Worm (Caenorhabditis elegans): Measurements from ENCODE around the gene Y56A3A.33.

Y56A3A.33 gene

ce11 chrIII:12003264-12003663 lies 514 bp upstream of the Y56A3A.33 start:
- TF ChIP-seq unc-62 (GFP tag; optimal IDR thresholded peaks at IDR 0.05) = no peak

ce11 chrIII:11999543-11999942 lies 3.2 kb downstream of the Y56A3A.33 start:
- TF ChIP-seq unc-62 (GFP tag; optimal IDR thresholded peaks at IDR 0.05) = no peak

- no peak for TF ChIP-seq unc-62 (GFP tag; optimal IDR thresholded peaks at IDR 0.05)
Measured at ce11 chrIII:11995783-11996182, 7.0 kb downstream of the Y56A3A.33 start.

ce11 chrIII:11991654-11992292 lies 11.0 kb downstream of the Y56A3A.33 start:
- TF ChIP-seq unc-62 (GFP tag; optimal IDR thresholded peaks at IDR 0.05) = no peak

- no peak for TF ChIP-seq unc-62 (GFP tag; optimal IDR thresholded peaks at IDR 0.05)
Measured at ce11 chrIII:11989823-11990222, 12.9 kb downstream of the Y56A3A.33 start, which contains the start of gene wah-1. TSS of gene wah-1 (plus strand) at chrIII:11990167.

- TF ChIP-seq unc-62 (GFP tag; optimal IDR thresholded peaks at IDR 0.05) = no peak
Measured at ce11 chrIII:11985066-11985465, 17.7 kb downstream of the Y56A3A.33 start.

- TF ChIP-seq unc-62 (GFP tag; optimal IDR thresholded peaks at IDR 0.05) = no peak
Measured at ce11 chrIII:11982474-11982873, 20.3 kb downstream of the Y56A3A.33 start.

- TF ChIP-seq unc-62 (GFP tag; optimal IDR thresholded peaks at IDR 0.05) = no peak
Measured at ce11 chrIII:11981539-11981938, 21.2 kb downstream of the Y56A3A.33 start.

ce11 chrIII:11980743-11981142 lies 22.0 kb downstream of the Y56A3A.33 start:
- no peak for TF ChIP-seq unc-62 (GFP tag; optimal IDR thresholded peaks at IDR 0.05)

ce11 chrIII:11978742-11979141 lies 24.0 kb downstream of the Y56A3A.33 start, which contains the start of gene Y56A3A.30:
TSS of gene Y56A3A.30 (minus strand) at chrIII:11979065.
- TF ChIP-seq unc-62 (GFP tag; optimal IDR thresholded peaks at IDR 0.05) = no peak

- TF ChIP-seq unc-62 (GFP tag; optimal IDR thresholded peaks at IDR 0.05) = no peak
Measured at ce11 chrIII:11974414-11974813, 28.3 kb downstream of the Y56A3A.33 start, which contains the start of gene Y56A3A.31. TSS of gene Y56A3A.31 (plus strand) at chrIII:11974477.

ce11 chrIII:11973996-11974395 lies 28.8 kb downstream of the Y56A3A.33 start, which contains the start of gene ung-1:
TSS of gene ung-1 (minus strand) at chrIII:11974096.
- no peak for TF ChIP-seq unc-62 (GFP tag; optimal IDR thresholded peaks at IDR 0.05)

- TF ChIP-seq unc-62 (GFP tag; optimal IDR thresholded peaks at IDR 0.05) = no peak
Measured at ce11 chrIII:11971342-11971741, 31.4 kb downstream of the Y56A3A.33 start, which contains the start of gene Y56A3A.28. TSS of gene Y56A3A.28 (minus strand) at chrIII:11971374.

ce11 chrIII:11960080-11960479 lies 42.7 kb downstream of the Y56A3A.33 start, which contains the start of gene top-3:
TSS of gene top-3 (minus strand) at chrIII:11960180.
- no peak for TF ChIP-seq unc-62 (GFP tag; optimal IDR thresholded peaks at IDR 0.05)

ce11 chrIII:11954150-11954549 lies 48.6 kb downstream of the Y56A3A.33 start:
- TF ChIP-seq unc-62 (GFP tag; optimal IDR thresholded peaks at IDR 0.05) = no peak

ce11 chrIII:11951111-11951510 lies 51.6 kb downstream of the Y56A3A.33 start:
- no peak for TF ChIP-seq unc-62 (GFP tag; optimal IDR thresholded peaks at IDR 0.05)
